Worm (Caenorhabditis elegans) whole organism, midembryonic: ENCODE results near the gene cft-1.

ENCODE experiments used
- T22C8.4 ChIP-seq: fragments of 200-800 bp; sonication (Bioruptor generic); IDR thresholded peaks from 2 replicates; pipeline ENCODE4 v1.3.6; 2022; ENCODE audit warnings: missing genetic modification characterization, missing compliant biosample characterization
- cog-1 ChIP-seq: sonication (generic microtip); optimal IDR thresholded peaks from 2 replicates; lab custom pipeline; 2016; ENCODE audit warnings: missing genetic modification characterization, missing compliant biosample characterization
- flt-1 ChIP-seq: fragments of 200-800 bp; sonication (Bioruptor generic); IDR thresholded peaks from 2 replicates; pipeline ENCODE4 v1.3.6; 2022; ENCODE audit warnings: missing genetic modification characterization, missing compliant biosample characterization
- klf-2 ChIP-seq: fragments of 200-800 bp; sonication (Bioruptor generic); conservative IDR thresholded peaks from 2 replicates; pipeline ENCODE4 v1.3.6; 2022; ENCODE audit warnings: missing genetic modification reagents, missing genetic modification characterization, missing compliant biosample characterization
- med-1 ChIP-seq: sonication (generic microtip); optimal IDR thresholded peaks from 2 replicates; lab custom pipeline; 2017; ENCODE audit warnings: missing genetic modification characterization, mild to moderate bottlenecking, missing compliant biosample characterization, antibody characterized with exemption, missing genetic modification reagents; ENCODE audit not compliant: insufficient read depth
- ref-1 ChIP-seq: fragments of 200-800 bp; sonication (Bioruptor generic); conservative IDR thresholded peaks from 2 replicates; pipeline ENCODE4 v1.3.6; 2022; ENCODE audit warnings: missing genetic modification reagents, missing genetic modification characterization, missing compliant biosample characterization
- tab-1 ChIP-seq: fragments of 200-800 bp; sonication (Bioruptor generic); IDR thresholded peaks from 2 replicates; pipeline ENCODE4 v1.3.6; 2022; ENCODE audit warnings: missing genetic modification characterization, missing compliant biosample characterization
- ztf-23 ChIP-seq: fragments of 200-800 bp; sonication (Bioruptor generic); IDR thresholded peaks from 2 replicates; pipeline ENCODE4 v1.3.6; 2022; ENCODE audit warnings: missing genetic modification reagents, missing genetic modification characterization, missing compliant biosample characterization
- ztf-29 ChIP-seq: fragments of 200-800 bp; sonication (Bioruptor generic); IDR thresholded peaks from 2 replicates; pipeline ENCODE4 v1.3.6; 2022; ENCODE audit warnings: missing genetic modification reagents, missing genetic modification characterization, missing compliant biosample characterization

- TF ChIP-seq T22C8.4 (GFP tag; lab: Robert Waterston, UW), result no peak
- no peak for TF ChIP-seq ztf-29 (GFP tag; lab: Robert Waterston, UW)
- no peak for TF ChIP-seq flt-1 (GFP tag; lab: Robert Waterston, UW)
- TF ChIP-seq ztf-23 (GFP tag; lab: Robert Waterston, UW), result no peak
- TF ChIP-seq tab-1, result no peak
- TF ChIP-seq klf-2 (GFP tag; lab: Robert Waterston, UW), result no peak
- no peak for TF ChIP-seq cog-1 (tag; lab: Kevin White, UChicago)
- TF ChIP-seq med-1 (GFP tag; lab: Kevin White, UChicago), result no peak
- no peak for TF ChIP-seq ref-1 (GFP tag; lab: Robert Waterston, UW)
Measured at ce11 chrV:5535774-5536173, 2.8 kb upstream of the cft-1 start, which contains the start of gene C24G6.8.
